Fruit fly (Drosophila melanogaster): ENCODE results near the gene CG18747.

- peak; percentile 6 for TF ChIP-seq CG8159 (tag; optimal IDR thresholded peaks at IDR 0.05)
- TF ChIP-seq EcR (GFP tag; optimal IDR thresholded peaks at IDR 0.05), result no peak
- no peak for TF ChIP-seq Snoo (tag; optimal IDR thresholded peaks at IDR 0.05)
- peak; percentile 34 for TF ChIP-seq CG34367 (tag; optimal IDR thresholded peaks at IDR 0.05)
- no peak for TF ChIP-seq CG17806 (tag; optimal IDR thresholded peaks at IDR 0.05)
- TF ChIP-seq CG4496 (GFP tag; IDR thresholded peaks at IDR 0.05), result peak; percentile 79
These were observed 3.6 kb downstream of the CG18747 start for dm6 chr3R:7779620-7780019.
